Worm (Caenorhabditis elegans) whole organism, midembryonic: Measurements from ENCODE around the gene dgat-2.

Source experiments
- T22C8.4 ChIP-seq: fragments of 200-800 bp; sonication (Bioruptor generic); IDR thresholded peaks from 2 replicates; pipeline ENCODE4 v1.3.6; 2022; ENCODE audit warnings: missing genetic modification characterization, missing compliant biosample characterization
- cog-1 ChIP-seq: sonication (generic microtip); optimal IDR thresholded peaks from 2 replicates; lab custom pipeline; 2016; ENCODE audit warnings: missing genetic modification characterization, missing compliant biosample characterization
- flt-1 ChIP-seq: fragments of 200-800 bp; sonication (Bioruptor generic); IDR thresholded peaks from 2 replicates; pipeline ENCODE4 v1.3.6; 2022; ENCODE audit warnings: missing genetic modification characterization, missing compliant biosample characterization
- klf-2 ChIP-seq: fragments of 200-800 bp; sonication (Bioruptor generic); conservative IDR thresholded peaks from 2 replicates; pipeline ENCODE4 v1.3.6; 2022; ENCODE audit warnings: missing genetic modification reagents, missing genetic modification characterization, missing compliant biosample characterization
- med-1 ChIP-seq: sonication (generic microtip); optimal IDR thresholded peaks from 2 replicates; lab custom pipeline; 2017; ENCODE audit warnings: missing genetic modification characterization, mild to moderate bottlenecking, missing compliant biosample characterization, antibody characterized with exemption, missing genetic modification reagents; ENCODE audit not compliant: insufficient read depth
- ref-1 ChIP-seq: fragments of 200-800 bp; sonication (Bioruptor generic); conservative IDR thresholded peaks from 2 replicates; pipeline ENCODE4 v1.3.6; 2022; ENCODE audit warnings: missing genetic modification reagents, missing genetic modification characterization, missing compliant biosample characterization
- tab-1 ChIP-seq: fragments of 200-800 bp; sonication (Bioruptor generic); IDR thresholded peaks from 2 replicates; pipeline ENCODE4 v1.3.6; 2022; ENCODE audit warnings: missing genetic modification characterization, missing compliant biosample characterization
- ztf-23 ChIP-seq: fragments of 200-800 bp; sonication (Bioruptor generic); IDR thresholded peaks from 2 replicates; pipeline ENCODE4 v1.3.6; 2022; ENCODE audit warnings: missing genetic modification reagents, missing genetic modification characterization, missing compliant biosample characterization
- ztf-29 ChIP-seq: fragments of 200-800 bp; sonication (Bioruptor generic); IDR thresholded peaks from 2 replicates; pipeline ENCODE4 v1.3.6; 2022; ENCODE audit warnings: missing genetic modification reagents, missing genetic modification characterization, missing compliant biosample characterization

dgat-2 gene

DNA sequence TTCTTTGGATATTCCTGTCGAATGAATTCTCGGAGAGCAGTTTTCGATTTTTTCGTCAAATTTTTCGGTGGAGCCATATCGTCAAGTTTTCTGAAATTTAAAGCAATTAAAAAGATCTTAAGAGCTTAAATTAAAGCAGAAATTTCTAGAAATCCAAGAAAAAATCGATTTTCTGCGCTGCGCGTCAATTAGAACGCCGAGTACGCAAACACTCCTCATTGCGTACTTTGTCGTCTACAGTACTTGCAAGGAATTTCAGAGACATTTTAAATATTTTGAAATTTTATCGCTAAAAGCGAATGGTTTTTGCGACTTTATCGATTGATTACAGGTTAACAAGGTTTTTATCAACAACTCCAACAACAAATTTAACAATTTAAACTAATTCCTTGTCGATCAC is 4.9 kb upstream of the dgat-2 start:
- TF ChIP-seq ztf-29 (GFP tag; lab: Robert Waterston, UW) (no peak), cog-1 (tag; lab: Kevin White, UChicago) (no peak), ref-1 (GFP tag; lab: Robert Waterston, UW) (no peak), ztf-23 (GFP tag; lab: Robert Waterston, UW) (no peak), T22C8.4 (GFP tag; lab: Robert Waterston, UW) (no peak), klf-2 (GFP tag; lab: Robert Waterston, UW) (no peak), tab-1 (no peak), flt-1 (GFP tag; lab: Robert Waterston, UW) (no peak), med-1 (GFP tag; lab: Kevin White, UChicago) (no peak)

ce11 chrV:17658824-17659223 is 1.3 kb upstream of the dgat-2 start:
- no peak for TF ChIP-seq cog-1 (tag; lab: Kevin White, UChicago)
- TF ChIP-seq T22C8.4 (GFP tag; lab: Robert Waterston, UW): no peak
- no peak for TF ChIP-seq med-1 (GFP tag; lab: Kevin White, UChicago)
- TF ChIP-seq tab-1: no peak

ce11 chrV:17659228-17659627 is 875 bp upstream of the dgat-2 start, which contains the start of gene fbxa-108:
Gene fbxa-108 (minus strand): TSS chrV:17659385.
- no peak for TF ChIP-seq ztf-23 (GFP tag; lab: Robert Waterston, UW)

ce11 chrV:17662260-17662659 is 2.2 kb downstream of the dgat-2 start:
- TF ChIP-seq ztf-29 (GFP tag; lab: Robert Waterston, UW) (no peak), klf-2 (GFP tag; lab: Robert Waterston, UW) (no peak), cog-1 (tag; lab: Kevin White, UChicago) (no peak), med-1 (GFP tag; lab: Kevin White, UChicago) (no peak), flt-1 (GFP tag; lab: Robert Waterston, UW) (no peak), tab-1 (no peak), ztf-23 (GFP tag; lab: Robert Waterston, UW) (no peak), ref-1 (GFP tag; lab: Robert Waterston, UW) (no peak), T22C8.4 (GFP tag; lab: Robert Waterston, UW) (no peak)

ce11 chrV:17664367-17664766 is 4.3 kb downstream of the dgat-2 start:
- TF ChIP-seq klf-2 (GFP tag; lab: Robert Waterston, UW) (no peak), T22C8.4 (GFP tag; lab: Robert Waterston, UW) (no peak), med-1 (GFP tag; lab: Kevin White, UChicago) (no peak), ztf-29 (GFP tag; lab: Robert Waterston, UW) (no peak), tab-1 (no peak), flt-1 (GFP tag; lab: Robert Waterston, UW) (no peak), ztf-23 (GFP tag; lab: Robert Waterston, UW) (no peak), ref-1 (GFP tag; lab: Robert Waterston, UW) (no peak), cog-1 (tag; lab: Kevin White, UChicago) (no peak)

DNA sequence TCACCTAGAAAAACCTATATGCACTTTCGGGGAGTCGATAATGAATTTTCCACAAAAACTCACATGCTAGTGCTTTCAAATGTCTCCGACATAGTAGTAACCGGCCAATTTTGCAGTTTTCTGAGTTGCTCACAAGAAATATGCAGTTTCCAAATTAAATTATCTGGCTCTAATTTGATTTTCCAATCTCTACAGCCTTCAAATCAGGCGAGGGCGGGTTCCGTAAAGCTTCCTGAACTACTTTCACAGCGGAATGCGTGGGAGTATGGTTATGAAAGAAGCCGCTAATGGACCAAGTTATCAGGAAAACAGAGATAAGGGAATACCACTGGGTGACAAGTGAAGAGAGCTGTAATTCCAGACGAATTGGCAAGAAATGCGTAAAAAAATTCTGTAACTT is 5.8 kb downstream of the dgat-2 start, which contains the start of gene F59A1.11:
F59A1.11 (minus strand) TSS at position 101 of the 400 bp plus-strand sequence.
- TF ChIP-seq klf-2 (GFP tag; lab: Robert Waterston, UW): no peak
- no peak for TF ChIP-seq flt-1 (GFP tag; lab: Robert Waterston, UW)
- TF ChIP-seq med-1 (GFP tag; lab: Kevin White, UChicago): no peak
- TF ChIP-seq tab-1: no peak
- TF ChIP-seq ztf-29 (GFP tag; lab: Robert Waterston, UW): no peak
- no peak for TF ChIP-seq ref-1 (GFP tag; lab: Robert Waterston, UW)
- no peak for TF ChIP-seq cog-1 (tag; lab: Kevin White, UChicago)
- TF ChIP-seq T22C8.4 (GFP tag; lab: Robert Waterston, UW): no peak
- no peak for TF ChIP-seq ztf-23 (GFP tag; lab: Robert Waterston, UW)

DNA sequence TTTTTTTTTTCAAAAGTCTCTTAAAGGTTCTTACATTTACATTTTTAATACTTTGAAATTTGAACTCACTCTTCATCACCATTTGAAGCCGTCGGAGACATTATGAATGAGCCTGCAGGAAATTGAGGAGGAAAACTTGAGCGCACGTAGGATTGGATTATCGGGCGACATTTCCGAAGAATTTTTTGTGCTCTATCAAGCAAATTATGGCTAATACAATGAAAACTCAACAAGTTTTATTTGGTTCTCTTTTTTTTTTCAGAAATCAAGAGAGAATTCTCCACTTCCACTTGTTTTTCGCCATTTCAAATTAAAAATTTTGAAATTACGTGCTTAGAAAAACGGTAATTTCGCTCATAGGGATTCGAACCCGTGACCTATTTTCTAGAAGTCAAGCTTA is 7.6 kb downstream of the dgat-2 start, which contains the start of gene F59A1.12:
F59A1.12 (minus strand) TSS at position 101 of the 400 bp plus-strand sequence.
- TF ChIP-seq T22C8.4 (GFP tag; lab: Robert Waterston, UW) (no peak), ztf-29 (GFP tag; lab: Robert Waterston, UW) (no peak), cog-1 (tag; lab: Kevin White, UChicago) (no peak)

- no peak for TF ChIP-seq ztf-29 (GFP tag; lab: Robert Waterston, UW)
- TF ChIP-seq flt-1 (GFP tag; lab: Robert Waterston, UW): no peak
- TF ChIP-seq T22C8.4 (GFP tag; lab: Robert Waterston, UW): no peak
- no peak for TF ChIP-seq ztf-23 (GFP tag; lab: Robert Waterston, UW)
- TF ChIP-seq med-1 (GFP tag; lab: Kevin White, UChicago): no peak
- TF ChIP-seq cog-1 (tag; lab: Kevin White, UChicago): no peak
- TF ChIP-seq tab-1: no peak
- no peak for TF ChIP-seq klf-2 (GFP tag; lab: Robert Waterston, UW)
- no peak for TF ChIP-seq ref-1 (GFP tag; lab: Robert Waterston, UW)
These were observed 8.4 kb downstream of the dgat-2 start, which contains the start of gene str-89 for ce11 chrV:17668531-17668930. Gene str-89 (plus strand): TSS chrV:17668831.

- TF ChIP-seq tab-1: no peak
These were observed 13.2 kb downstream of the dgat-2 start, which contains the start of gene str-93 for ce11 chrV:17673343-17673742. Gene str-93 (minus strand): TSS chrV:17673443.

- no peak for TF ChIP-seq klf-2 (GFP tag; lab: Robert Waterston, UW)
These were observed 16.4 kb downstream of the dgat-2 start, which contains the start of gene str-92 for ce11 chrV:17676553-17676952. Gene str-92 (minus strand): TSS chrV:17676653.
